ENCODE assay signal across 1 fruit fly cellular context in genomic region chr2L:1627824-1628501, dm6.
TF ChIP-seq lines count a peak whose summit lies in the region.

No protein-coding gene starts in this region.

TF ChIP-seq in whole organism, embryonic, 481 proteins besides CTCF, POLR2A, EP300 and RAD21 (continued from another document and continues in another):
- TF ChIP-seq CG17568 (GFP tag; optimal IDR thresholded peaks at IDR 0.05; lab: Kevin White, UChicago) (peak; percentile 62), D19B (GFP tag; optimal IDR thresholded peaks at IDR 0.05; lab: Kevin White, UChicago) (peak; percentile 80), CG8290 (GFP tag; optimal IDR thresholded peaks at IDR 0.05; lab: Kevin White, UChicago) (no peak), CG8290 (tag; optimal IDR thresholded peaks at IDR 0.05; lab: Kevin White, UChicago) (peak in 1 of 2 experiments; percentile 56), hb (GFP tag; IDR thresholded peaks at IDR 0.05; lab: Robert Waterston, UW; ENCODE audit: partially characterized antibody) (no peak), CG12391 (tag; optimal IDR thresholded peaks at IDR 0.05; lab: Kevin White, UChicago) (peak; percentile 59), Sox102F (GFP tag; optimal IDR thresholded peaks at IDR 0.05; lab: Kevin White, UChicago) (peak; percentile 48), wor (GFP tag; IDR thresholded peaks at IDR 0.05; lab: Robert Waterston, UW) (no peak), H15 (GFP tag; IDR thresholded peaks at IDR 0.05; lab: Robert Waterston, UW) (no peak), Six4 (GFP tag; optimal IDR thresholded peaks at IDR 0.05; lab: Kevin White, UChicago) (no peak), tx (GFP tag; optimal IDR thresholded peaks at IDR 0.05; lab: Kevin White, UChicago) (peak; percentile 46), CG9876 (GFP tag; optimal IDR thresholded peaks at IDR 0.05; lab: Kevin White, UChicago) (peak; percentile 18), br (optimal IDR thresholded peaks at IDR 0.05; lab: Kevin White, UChicago) (no peak), pnt (GFP tag; optimal IDR thresholded peaks at IDR 0.05; lab: Kevin White, UChicago) (no peak), vnd (GFP tag; IDR thresholded peaks at IDR 0.05; lab: Robert Waterston, UW; ENCODE audit: partially characterized antibody) (no peak), mirr (GFP tag; optimal IDR thresholded peaks at IDR 0.05; lab: Kevin White, UChicago) (peak; percentile 95), CG10543 (GFP tag; optimal IDR thresholded peaks at IDR 0.05; lab: Kevin White, UChicago) (peak; percentile 93), CG30403 (GFP tag; optimal IDR thresholded peaks at IDR 0.05; lab: Kevin White, UChicago) (peak; percentile 56), Fer1 (GFP tag; optimal IDR thresholded peaks at IDR 0.05; lab: Kevin White, UChicago) (peak; percentile 69), CG34422 (GFP tag; IDR thresholded peaks at IDR 0.05; lab: Robert Waterston, UW) (no peak), lilli (GFP tag; optimal IDR thresholded peaks at IDR 0.05; lab: Kevin White, UChicago) (peak; percentile 79), dati (GFP tag; IDR thresholded peaks at IDR 0.05; lab: Robert Waterston, UW) (no peak), lab (GFP tag; optimal IDR thresholded peaks at IDR 0.05; lab: Kevin White, UChicago) (peak; percentile 71), CG12299 (tag; optimal IDR thresholded peaks at IDR 0.05; lab: Kevin White, UChicago) (no peak), insv (GFP tag; optimal IDR thresholded peaks at IDR 0.05; lab: Kevin White, UChicago) (no peak), gem (tag; optimal IDR thresholded peaks at IDR 0.05; lab: Kevin White, UChicago) (peak; percentile 75), Dek (tag; optimal IDR thresholded peaks at IDR 0.05; lab: Kevin White, UChicago) (peak; percentile 59), lov (optimal IDR thresholded peaks at IDR 0.05; lab: Kevin White, UChicago) (no peak), lov (GFP tag; IDR thresholded peaks at IDR 0.05; lab: Robert Waterston, UW) (no peak), Taf1 (GFP tag; IDR thresholded peaks at IDR 0.05; lab: Robert Waterston, UW) (peak; percentile 74), Mrtf (GFP tag; IDR thresholded peaks at IDR 0.05; lab: Robert Waterston, UW) (no peak), CG4328 (GFP tag; optimal IDR thresholded peaks at IDR 0.05; lab: Kevin White, UChicago) (no peak), Myb (GFP tag; optimal IDR thresholded peaks at IDR 0.05; lab: Kevin White, UChicago) (peak; percentile 34), caup (GFP tag; optimal IDR thresholded peaks at IDR 0.05; lab: Kevin White, UChicago; ENCODE audit: severe bottlenecking) (peak; percentile 59), Oaz (GFP tag; IDR thresholded peaks at IDR 0.05; lab: Robert Waterston, UW) (no peak), slp2 (GFP tag; optimal IDR thresholded peaks at IDR 0.05; lab: Kevin White, UChicago) (no peak), pan (optimal IDR thresholded peaks at IDR 0.05; lab: Kevin White, UChicago) (no peak), pan (GFP tag; optimal IDR thresholded peaks at IDR 0.05 in 1 of 2, IDR thresholded peaks at IDR 0.05 in 1 of 2) (peak in 1 of 2 experiments; percentile 67), CG12744 (GFP tag; optimal IDR thresholded peaks at IDR 0.05; lab: Kevin White, UChicago) (peak; percentile 19), dm (GFP tag; optimal IDR thresholded peaks at IDR 0.05; lab: Kevin White, UChicago) (no peak), CG15514 (GFP tag; optimal IDR thresholded peaks at IDR 0.05; lab: Kevin White, UChicago) (peak; percentile 38), cg (GFP tag; optimal IDR thresholded peaks at IDR 0.05; lab: Kevin White, UChicago) (peak; percentile 78), ttk (GFP tag; IDR thresholded peaks at IDR 0.05; lab: Robert Waterston, UW) (no peak), CG11398 (GFP tag; optimal IDR thresholded peaks at IDR 0.05; lab: Kevin White, UChicago) (no peak), org-1 (GFP tag; optimal IDR thresholded peaks at IDR 0.05; lab: Kevin White, UChicago) (peak; percentile 44), H2.0 (GFP tag; IDR thresholded peaks at IDR 0.05; lab: Robert Waterston, UW) (peak; percentile 30; the same call in 1 of the 2 replicates), CG18599 (GFP tag; optimal IDR thresholded peaks at IDR 0.05; lab: Kevin White, UChicago) (peak; percentile 68), zen (tag; optimal IDR thresholded peaks at IDR 0.05; lab: Kevin White, UChicago) (no peak), tgo (GFP tag; IDR thresholded peaks at IDR 0.05; lab: Robert Waterston, UW) (0 out of 3 replicates have a peak, but pooled peaks have one; percentile 44), cas (GFP tag; IDR thresholded peaks at IDR 0.05; lab: Robert Waterston, UW) (peak; percentile 59; the same call in 1 of the 2 replicates), BEAF-32 (GFP tag; optimal IDR thresholded peaks at IDR 0.05; lab: Kevin White, UChicago) (no peak), Hey (tag; optimal IDR thresholded peaks at IDR 0.05; lab: Kevin White, UChicago) (peak; percentile 36), grn (GFP tag; optimal IDR thresholded peaks at IDR 0.05; lab: Kevin White, UChicago) (peak; percentile 95), TFAM (GFP tag; optimal IDR thresholded peaks at IDR 0.05; lab: Kevin White, UChicago) (no peak), Sry-δ (GFP tag; optimal IDR thresholded peaks at IDR 0.05; lab: Kevin White, UChicago) (peak; percentile 16), pfk (GFP tag; optimal IDR thresholded peaks at IDR 0.05; lab: Kevin White, UChicago) (no peak), zf30C (GFP tag; optimal IDR thresholded peaks at IDR 0.05; lab: Kevin White, UChicago) (peak; percentile 43), rib (GFP tag; IDR thresholded peaks at IDR 0.05; lab: Robert Waterston, UW) (peak; percentile 9; the same call in 1 of the 2 replicates), Adf1 (GFP tag; IDR thresholded peaks at IDR 0.05; lab: Robert Waterston, UW) (peak; percentile 48), CG14441 (GFP tag; IDR thresholded peaks at IDR 0.05; lab: Robert Waterston, UW) (peak; percentile 38; the same call in 1 of the 2 replicates), ac (GFP tag; optimal IDR thresholded peaks at IDR 0.05; lab: Kevin White, UChicago) (no peak), CG2678 (tag; optimal IDR thresholded peaks at IDR 0.05; lab: Kevin White, UChicago) (peak; percentile 58), lola (GFP tag; optimal IDR thresholded peaks at IDR 0.05; lab: Kevin White, UChicago) (no peak), CG10979 (tag; optimal IDR thresholded peaks at IDR 0.05; lab: Kevin White, UChicago) (no peak), crp (GFP tag; optimal IDR thresholded peaks at IDR 0.05; lab: Kevin White, UChicago) (no peak), CG3065 (GFP tag; optimal IDR thresholded peaks at IDR 0.05; lab: Kevin White, UChicago) (no peak), CG2712 (tag; optimal IDR thresholded peaks at IDR 0.05; lab: Kevin White, UChicago) (no peak), CG14014 (GFP tag; IDR thresholded peaks at IDR 0.05; lab: Robert Waterston, UW) (peak; percentile 50), Stat92E (GFP tag; optimal IDR thresholded peaks at IDR 0.05; lab: Kevin White, UChicago) (no peak), Drgx (GFP tag; IDR thresholded peaks at IDR 0.05; lab: Robert Waterston, UW) (no peak), sqz (GFP tag; optimal IDR thresholded peaks at IDR 0.05; lab: Kevin White, UChicago) (peak; percentile 57), da (GFP tag; optimal IDR thresholded peaks at IDR 0.05; lab: Kevin White, UChicago) (no peak), Hsf (GFP tag; optimal IDR thresholded peaks at IDR 0.05; lab: Kevin White, UChicago) (peak; percentile 33), Hr3 (GFP tag; optimal IDR thresholded peaks at IDR 0.05; lab: Kevin White, UChicago) (no peak), Mes4 (GFP tag; optimal IDR thresholded peaks at IDR 0.05; lab: Kevin White, UChicago) (no peak), CG17361 (GFP tag; IDR thresholded peaks at IDR 0.05; lab: Robert Waterston, UW) (no peak), bbx (GFP tag; IDR thresholded peaks at IDR 0.05; lab: Robert Waterston, UW; ENCODE audit: partially characterized antibody) (no peak), danr (GFP tag; IDR thresholded peaks at IDR 0.05; lab: Robert Waterston, UW) (peak; percentile 42; the same call in 1 of the 2 replicates), CG1602 (GFP tag; optimal IDR thresholded peaks at IDR 0.05; lab: Kevin White, UChicago) (no peak), Side (GFP tag; optimal IDR thresholded peaks at IDR 0.05; lab: Kevin White, UChicago) (peak; percentile 2), sens (GFP tag; lab: Kevin White, UChicago) (peak; percentile 75), shn (GFP tag; optimal IDR thresholded peaks at IDR 0.05; lab: Kevin White, UChicago) (peak; percentile 63), CG13123 (GFP tag; optimal IDR thresholded peaks at IDR 0.05; lab: Kevin White, UChicago) (peak; percentile 17), croc (GFP tag; conservative IDR thresholded peaks at IDR 0.05; lab: Robert Waterston, UW) (no peak), repo (GFP tag; optimal IDR thresholded peaks at IDR 0.05; lab: Kevin White, UChicago) (peak; percentile 21), CG2889 (GFP tag; IDR thresholded peaks at IDR 0.05; lab: Robert Waterston, UW) (no peak), CG9215 (GFP tag; IDR thresholded peaks at IDR 0.05; lab: Robert Waterston, UW) (peak; percentile 51), klu (GFP tag; IDR thresholded peaks at IDR 0.05; lab: Robert Waterston, UW) (no peak), Hr51 (GFP tag; optimal IDR thresholded peaks at IDR 0.05; lab: Kevin White, UChicago) (peak in 1 of 2 experiments; percentile 71), Oli (tag; optimal IDR thresholded peaks at IDR 0.05; lab: Kevin White, UChicago) (peak; percentile 44), CG6854 (GFP tag; optimal IDR thresholded peaks at IDR 0.05; lab: Kevin White, UChicago) (peak; percentile 19), sd (tag; optimal IDR thresholded peaks at IDR 0.05; lab: Kevin White, UChicago) (peak; percentile 92), CG5180 (GFP tag; optimal IDR thresholded peaks at IDR 0.05; lab: Kevin White, UChicago) (no peak), gsb (GFP tag; IDR thresholded peaks at IDR 0.05; lab: Robert Waterston, UW) (peak; percentile 5; the same call in 1 of the 2 replicates), jigr1 (GFP tag; IDR thresholded peaks at IDR 0.05; lab: Robert Waterston, UW) (no peak), Dad (GFP tag; optimal IDR thresholded peaks at IDR 0.05; lab: Kevin White, UChicago) (no peak), ken (GFP tag; IDR thresholded peaks at IDR 0.05; lab: Robert Waterston, UW) (peak; percentile 37; the same call in 1 of the 3 replicates), odd (GFP tag; optimal IDR thresholded peaks at IDR 0.05; lab: Kevin White, UChicago) (no peak), kay (GFP tag; optimal IDR thresholded peaks at IDR 0.05; lab: Kevin White, UChicago) (no peak), CG4617 (GFP tag; optimal IDR thresholded peaks at IDR 0.05; lab: Kevin White, UChicago; ENCODE audit: borderline replicate concordance) (no peak), CG7987 (GFP tag; optimal IDR thresholded peaks at IDR 0.05; lab: Kevin White, UChicago) (peak; percentile 18), Trl (optimal IDR thresholded peaks at IDR 0.05; lab: Kevin White, UChicago) (peak in 1 of 2 experiments; percentile 19), Trl (GFP tag; optimal IDR thresholded peaks at IDR 0.05; lab: Kevin White, UChicago) (peak; percentile 40), HLH4C (GFP tag; IDR thresholded peaks at IDR 0.05; lab: Robert Waterston, UW; ENCODE audit: partially characterized antibody) (no peak), CG17912 (GFP tag; optimal IDR thresholded peaks at IDR 0.05; lab: Kevin White, UChicago) (no peak), dmrt99B (tag; optimal IDR thresholded peaks at IDR 0.05; lab: Kevin White, UChicago) (peak; percentile 5), YL-1 (GFP tag; optimal IDR thresholded peaks at IDR 0.05; lab: Kevin White, UChicago) (no peak), CG3726 (GFP tag; IDR thresholded peaks at IDR 0.05; lab: Robert Waterston, UW) (no peak), CG32767 (GFP tag; IDR thresholded peaks at IDR 0.05; lab: Robert Waterston, UW) (no peak; the same call in 1 of the 2 replicates), eyg (GFP tag; optimal IDR thresholded peaks at IDR 0.05; lab: Kevin White, UChicago) (peak; percentile 50), CG6813 (GFP tag; optimal IDR thresholded peaks at IDR 0.05; lab: Kevin White, UChicago) (peak; percentile 14), Awh (GFP tag; IDR thresholded peaks at IDR 0.05; lab: Robert Waterston, UW) (no peak), Xbp1 (GFP tag; optimal IDR thresholded peaks at IDR 0.05; lab: Kevin White, UChicago) (peak; percentile 26), CG10321 (GFP tag; IDR thresholded peaks at IDR 0.05; lab: Robert Waterston, UW) (peak; percentile 84), CG31388 (GFP tag; optimal IDR thresholded peaks at IDR 0.05; lab: Kevin White, UChicago) (no peak), vvl (GFP tag; IDR thresholded peaks at IDR 0.05; lab: Robert Waterston, UW) (peak; percentile 70), zfh2 (GFP tag; optimal IDR thresholded peaks at IDR 0.05; lab: Kevin White, UChicago) (peak; percentile 56), CG10366 (GFP tag; IDR thresholded peaks at IDR 0.05; lab: Robert Waterston, UW) (peak; percentile 42; the same call in 1 of the 2 replicates), CG15601 (tag; optimal IDR thresholded peaks at IDR 0.05; lab: Kevin White, UChicago) (no peak), Doc2 (GFP tag; IDR thresholded peaks at IDR 0.05; lab: Robert Waterston, UW) (no peak), Camta (GFP tag; optimal IDR thresholded peaks at IDR 0.05; lab: Kevin White, UChicago) (peak; percentile 27), CG2199 (GFP tag; IDR thresholded peaks at IDR 0.05; lab: Robert Waterston, UW) (no peak), Bgb (GFP tag; IDR thresholded peaks at IDR 0.05; lab: Robert Waterston, UW; ENCODE audit: partially characterized antibody) (no peak), CG6254 (GFP tag; optimal IDR thresholded peaks at IDR 0.05; lab: Kevin White, UChicago) (no peak), ase (GFP tag; IDR thresholded peaks at IDR 0.05; lab: Robert Waterston, UW) (0 out of 3 replicates have a peak, but pooled peaks have one; percentile 4), CG3847 (GFP tag; IDR thresholded peaks at IDR 0.05; lab: Robert Waterston, UW) (peak; percentile 58), CG7357 (GFP tag; IDR thresholded peaks at IDR 0.05; lab: Robert Waterston, UW) (peak; percentile 44; the same call in 2 of the 3 replicates), Rx (GFP tag; IDR thresholded peaks at IDR 0.05; lab: Robert Waterston, UW) (0 out of 2 replicates have a peak, but pooled peaks have one; percentile 8), CG7839 (tag; optimal IDR thresholded peaks at IDR 0.05; lab: Kevin White, UChicago) (peak; percentile 64), CG31224 (GFP tag; IDR thresholded peaks at IDR 0.05; lab: Robert Waterston, UW) (peak; percentile 57), CG18619 (GFP tag; optimal IDR thresholded peaks at IDR 0.05; lab: Kevin White, UChicago) (peak; percentile 56), CG17612 (GFP tag; IDR thresholded peaks at IDR 0.05; lab: Robert Waterston, UW) (no peak), Hmr (GFP tag; optimal IDR thresholded peaks at IDR 0.05; lab: Kevin White, UChicago) (peak; percentile 74)
